Worm (Caenorhabditis elegans) whole organism, L3 larva: Measurements from ENCODE around the gene F14H3.12.

Experiments used
- R02D3.7 ChIP-seq: fragments of 150-350 bp; optimal IDR thresholded peaks from 2 replicates; lab custom pipeline; 2014; ENCODE audit warnings: missing biosample characterization, missing genetic modification characterization
- aly-2 ChIP-seq: fragments of 150-350 bp; optimal IDR thresholded peaks from 2 replicates; lab custom pipeline; 2014; ENCODE audit warnings: missing biosample characterization, missing genetic modification characterization
- ama-1 ChIP-seq: fragments of 150-350 bp; optimal IDR thresholded peaks from 2 replicates; lab custom pipeline; 2018
- ceh-16 ChIP-seq: sonication (generic microtip); optimal IDR thresholded peaks from 2 replicates; lab custom pipeline; 2017; ENCODE audit warnings: missing biosample characterization, missing genetic modification characterization
- ceh-82 ChIP-seq: fragments of 150-350 bp; optimal IDR thresholded peaks from 2 replicates; lab custom pipeline; 2014; ENCODE audit warnings: missing biosample characterization, missing genetic modification characterization
- ceh-9 ChIP-seq: sonication (generic microtip); optimal IDR thresholded peaks from 2 replicates; lab custom pipeline; 2018; ENCODE audit warnings: missing biosample characterization, missing genetic modification characterization
- daf-12 ChIP-seq: fragments of 150-350 bp; optimal IDR thresholded peaks from 2 replicates; lab custom pipeline; 2014; ENCODE audit warnings: missing biosample characterization, missing genetic modification reagents, missing genetic modification characterization
- egl-27 ChIP-seq: sonication (generic microtip); optimal IDR thresholded peaks from 4 replicates; lab custom pipeline; 2017; ENCODE audit warnings: missing biosample characterization, missing genetic modification reagents, missing genetic modification characterization
- egl-5 ChIP-seq: fragments of 150-350 bp; optimal IDR thresholded peaks from 2 replicates; lab custom pipeline; 2017; ENCODE audit warnings: missing biosample characterization, missing genetic modification reagents, missing genetic modification characterization, inconsistent platforms
- elt-1 ChIP-seq: fragments of 150-350 bp; optimal IDR thresholded peaks from 2 replicates; lab custom pipeline; 2014; ENCODE audit warnings: missing biosample characterization, missing genetic modification characterization
- elt-2 ChIP-seq: sonication (generic microtip); optimal IDR thresholded peaks from 2 replicates; lab custom pipeline; 2016; ENCODE audit warnings: missing genetic modification reagents, mild to moderate bottlenecking, missing genetic modification characterization, missing compliant biosample characterization
- elt-3 ChIP-seq, 3 experiments: fragments of 150-350 bp in 1 of 3; sonication (generic microtip) in 2 of 3; optimal IDR thresholded peaks; 2 replicates in 2 of 3; 4 replicates in 1 of 3; lab custom pipeline; 2014 to 2017; ENCODE audit warnings: missing biosample characterization in 3 of 3, missing genetic modification characterization in 3 of 3
- fkh-10 ChIP-seq: sonication (generic microtip); optimal IDR thresholded peaks from 2 replicates; lab custom pipeline; 2017; ENCODE audit warnings: missing biosample characterization, missing genetic modification reagents, missing genetic modification characterization
- fkh-2 ChIP-seq: fragments of 150-350 bp; optimal IDR thresholded peaks from 2 replicates; lab custom pipeline; 2014; ENCODE audit warnings: missing biosample characterization, missing genetic modification reagents, missing genetic modification characterization
- fos-1 ChIP-seq: fragments of 150-350 bp; optimal IDR thresholded peaks from 2 replicates; lab custom pipeline; 2014; ENCODE audit warnings: missing biosample characterization, missing genetic modification characterization
- hmg-11 ChIP-seq: sonication (generic microtip); optimal IDR thresholded peaks from 2 replicates; lab custom pipeline; 2016; ENCODE audit warnings: missing genetic modification characterization, missing compliant biosample characterization
- lin-15B ChIP-seq: fragments of 150-350 bp; optimal IDR thresholded peaks from 2 replicates; lab custom pipeline; 2014; ENCODE audit warnings: missing biosample characterization, missing genetic modification characterization
- lin-39 ChIP-seq: fragments of 150-350 bp; optimal IDR thresholded peaks from 2 replicates; lab custom pipeline; 2018; ENCODE audit warnings: missing biosample characterization, missing genetic modification reagents, missing genetic modification characterization
- mdl-1 ChIP-seq: fragments of 150-350 bp; optimal IDR thresholded peaks from 2 replicates; lab custom pipeline; 2014; ENCODE audit warnings: missing biosample characterization, missing genetic modification characterization
- nfya-1 ChIP-seq: sonication (generic microtip); optimal IDR thresholded peaks from 2 replicates; lab custom pipeline; 2017; ENCODE audit warnings: missing genetic modification characterization, mild to moderate bottlenecking, missing compliant biosample characterization, antibody characterized with exemption, moderate library complexity; ENCODE audit not compliant: insufficient read depth
- nhr-12 ChIP-seq: fragments of 150-350 bp; optimal IDR thresholded peaks from 2 replicates; lab custom pipeline; 2014; ENCODE audit warnings: missing biosample characterization, missing genetic modification characterization
- nhr-23 ChIP-seq: fragments of 150-350 bp; optimal IDR thresholded peaks from 2 replicates; lab custom pipeline; 2014; ENCODE audit warnings: missing biosample characterization, missing genetic modification reagents, missing genetic modification characterization
- nhr-237 ChIP-seq: fragments of 150-350 bp; optimal IDR thresholded peaks from 2 replicates; lab custom pipeline; 2014; ENCODE audit warnings: missing biosample characterization, missing genetic modification characterization
- nhr-25 ChIP-seq: sonication (generic microtip); optimal IDR thresholded peaks from 2 replicates; lab custom pipeline; 2017; ENCODE audit warnings: missing biosample characterization, missing genetic modification characterization
- nhr-28 ChIP-seq: fragments of 150-350 bp; optimal IDR thresholded peaks from 2 replicates; lab custom pipeline; 2014; ENCODE audit warnings: missing biosample characterization, missing genetic modification characterization
- nhr-43 ChIP-seq: sonication (generic microtip); optimal IDR thresholded peaks from 2 replicates; lab custom pipeline; 2016; ENCODE audit warnings: mild to moderate bottlenecking, missing genetic modification characterization, missing compliant biosample characterization; ENCODE audit not compliant: poor library complexity, severe bottlenecking
- nhr-67 ChIP-seq: fragments of 150-350 bp; optimal IDR thresholded peaks from 2 replicates; lab custom pipeline; 2014; ENCODE audit warnings: missing biosample characterization, missing genetic modification characterization
- nhr-76 ChIP-seq: fragments of 150-350 bp; sonication (generic microtip); optimal IDR thresholded peaks from 5 replicates; lab custom pipeline; 2014; ENCODE audit warnings: missing biosample characterization, missing genetic modification characterization
- nhr-77 ChIP-seq: fragments of 150-350 bp; optimal IDR thresholded peaks from 2 replicates; lab custom pipeline; 2014; ENCODE audit warnings: missing biosample characterization, missing genetic modification characterization
- pha-4 ChIP-seq: fragments of 150-350 bp; optimal IDR thresholded peaks from 2 replicates; lab custom pipeline; 2014; ENCODE audit warnings: missing biosample characterization, missing genetic modification reagents, missing genetic modification characterization
- pqm-1 ChIP-seq: fragments of 150-350 bp; optimal IDR thresholded peaks from 2 replicates; lab custom pipeline; 2017; ENCODE audit warnings: missing biosample characterization, missing genetic modification characterization, inconsistent platforms
- sea-2 ChIP-seq: fragments of 150-350 bp; sonication (generic microtip); optimal IDR thresholded peaks from 4 replicates; lab custom pipeline; 2014; ENCODE audit warnings: missing biosample characterization, missing genetic modification reagents, missing genetic modification characterization
- snpc-4 ChIP-seq: fragments of 150-350 bp; optimal IDR thresholded peaks from 2 replicates; lab custom pipeline; 2014; ENCODE audit warnings: missing biosample characterization, missing genetic modification characterization
- unc-39 ChIP-seq: sonication (generic microtip); optimal IDR thresholded peaks from 4 replicates; lab custom pipeline; 2017; ENCODE audit warnings: missing biosample characterization, missing genetic modification characterization
- zag-1 ChIP-seq: fragments of 150-350 bp; optimal IDR thresholded peaks from 2 replicates; lab custom pipeline; 2014; ENCODE audit warnings: missing biosample characterization, missing genetic modification characterization
- ztf-11 ChIP-seq: fragments of 150-350 bp; optimal IDR thresholded peaks from 2 replicates; lab custom pipeline; 2014; ENCODE audit warnings: missing biosample characterization, missing genetic modification characterization
- ztf-4 ChIP-seq: fragments of 150-350 bp; optimal IDR thresholded peaks from 2 replicates; lab custom pipeline; 2014; ENCODE audit warnings: missing biosample characterization, missing genetic modification characterization

Gene F14H3.12

DNA sequence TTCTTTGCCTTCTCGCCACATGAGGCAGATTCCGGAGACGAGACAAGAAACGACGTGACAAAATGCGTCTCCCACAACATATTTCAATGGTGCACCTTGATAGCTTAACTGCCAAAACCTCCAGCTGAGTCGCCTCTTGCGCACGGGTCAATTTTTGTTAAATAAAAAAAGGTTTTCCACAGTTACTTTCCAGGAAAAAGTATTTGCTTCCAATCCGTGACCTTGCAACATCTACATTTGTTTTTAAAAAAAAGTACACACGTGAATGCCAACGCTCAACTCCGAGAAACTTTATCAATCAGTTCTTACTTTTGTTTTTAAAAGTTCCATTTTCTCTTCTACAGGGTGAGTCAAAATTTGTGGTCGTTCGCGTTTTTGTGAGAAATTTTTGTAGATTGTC lies 19.2 kb upstream of the F14H3.12 start, which contains the start of gene F22B8.7:
TSS of gene F22B8.7 (plus strand) at position 301 of the 400 bp plus-strand sequence.
- TF ChIP-seq nhr-28 (no peak), elt-3 (tag; optimal IDR thresholded peaks at IDR 0.05; lab: Kevin White, UChicago) (no peak), nhr-237 (tag; lab: Kevin White, UChicago) (no peak), nfya-1 (tag; lab: Kevin White, UChicago) (no peak), lin-39 (tag; lab: Kevin White, UChicago) (no peak), nhr-23 (no peak), ztf-11 (tag; lab: Kevin White, UChicago) (no peak), R02D3.7 (tag; lab: Kevin White, UChicago) (no peak), mdl-1 (tag; lab: Kevin White, UChicago) (no peak), nhr-43 (tag; lab: Kevin White, UChicago) (no peak), snpc-4 (tag; lab: Kevin White, UChicago) (no peak), ceh-16 (tag; lab: Kevin White, UChicago) (no peak), ceh-82 (tag; lab: Kevin White, UChicago) (no peak), zag-1 (no peak), fos-1 (tag; lab: Kevin White, UChicago) (no peak), unc-39 (tag; lab: Kevin White, UChicago) (no peak)

DNA sequence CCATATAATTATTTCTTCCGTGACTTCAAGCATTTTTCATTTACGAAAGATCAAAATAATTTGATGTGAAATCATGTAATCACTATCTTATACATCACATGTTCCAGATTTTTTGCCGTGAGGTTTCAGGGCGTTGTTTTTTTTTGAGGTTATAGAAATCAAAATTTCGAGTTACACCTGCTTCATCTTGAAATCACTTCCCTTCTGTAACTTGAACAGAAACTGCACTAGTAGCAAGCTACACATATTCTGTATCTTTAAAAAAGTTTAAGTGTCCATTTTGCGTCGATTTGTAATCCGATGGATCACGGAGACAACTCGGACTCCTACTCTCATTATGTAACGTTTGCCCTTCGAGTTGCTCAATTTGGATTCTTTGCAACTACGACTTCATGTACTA lies 15.6 kb upstream of the F14H3.12 start, which contains the start of gene F22B8.3:
TSS of gene F22B8.3 (plus strand) at position 301 of the 400 bp plus-strand sequence.
- TF ChIP-seq ceh-9 (tag; lab: Kevin White, UChicago) = no peak
- no peak for TF ChIP-seq fkh-2 (tag; lab: Kevin White, UChicago)
- no peak for TF ChIP-seq nhr-77 (tag; lab: Kevin White, UChicago)
- no peak for TF ChIP-seq nhr-237 (tag; lab: Kevin White, UChicago)
- TF ChIP-seq ceh-82 (tag; lab: Kevin White, UChicago) = no peak
- TF ChIP-seq nhr-25 (tag; lab: Kevin White, UChicago) = no peak
- TF ChIP-seq lin-15B (tag; lab: Kevin White, UChicago) = no peak
- TF ChIP-seq elt-2 (tag; lab: Kevin White, UChicago) = no peak
- TF ChIP-seq ama-1 (lab: Kevin White, UChicago) = no peak
- no peak for TF ChIP-seq nhr-67 (tag; lab: Kevin White, UChicago)
- no peak for TF ChIP-seq daf-12 (tag; lab: Kevin White, UChicago)
- no peak for TF ChIP-seq nhr-76
- TF ChIP-seq aly-2 (tag; lab: Kevin White, UChicago) = no peak
- TF ChIP-seq elt-1 = no peak
- TF ChIP-seq fkh-10 (GFP tag; lab: Kevin White, UChicago) = no peak
- TF ChIP-seq ztf-4 (tag; lab: Kevin White, UChicago) = no peak

DNA sequence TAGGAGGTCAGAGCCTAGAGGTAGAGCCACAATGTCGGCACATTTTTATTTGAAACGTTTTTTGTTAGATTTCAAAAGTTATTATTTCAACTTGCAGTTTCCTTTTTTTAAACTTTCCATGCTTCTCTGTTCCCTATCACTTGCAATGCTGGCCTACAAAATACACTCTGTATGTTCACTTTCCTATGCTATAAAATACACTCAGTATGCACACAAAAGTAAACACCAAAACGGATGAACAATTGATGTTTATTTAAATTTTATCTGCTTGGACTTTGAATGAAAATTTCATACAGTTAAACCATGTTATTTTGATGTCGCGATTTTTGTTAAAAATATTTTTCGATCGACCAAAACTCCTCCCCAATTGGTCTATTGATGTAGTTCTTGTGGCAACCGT lies 5.6 kb upstream of the F14H3.12 start:
- TF ChIP-seq elt-1 (no peak), hmg-11 (tag; lab: Kevin White, UChicago) (no peak), sea-2 (GFP tag; lab: Kevin White, UChicago) (no peak), mdl-1 (tag; lab: Kevin White, UChicago) (no peak), nfya-1 (tag; lab: Kevin White, UChicago) (no peak), pqm-1 (peak; percentile 68), ceh-82 (tag; lab: Kevin White, UChicago) (no peak), nhr-28 (no peak), nhr-77 (tag; lab: Kevin White, UChicago) (no peak), nhr-43 (tag; lab: Kevin White, UChicago) (no peak), ama-1 (lab: Kevin White, UChicago) (no peak), pha-4 (tag; lab: Kevin White, UChicago) (peak; percentile 44), ztf-4 (tag; lab: Kevin White, UChicago) (no peak), elt-3 (tag; optimal IDR thresholded peaks at IDR 0.05; lab: Kevin White, UChicago) (no peak), daf-12 (tag; lab: Kevin White, UChicago) (no peak), nhr-25 (tag; lab: Kevin White, UChicago) (no peak), ztf-11 (tag; lab: Kevin White, UChicago) (no peak), egl-27 (tag; lab: Kevin White, UChicago) (no peak), egl-5 (no peak), nhr-12 (tag; lab: Kevin White, UChicago) (no peak), fos-1 (tag; lab: Kevin White, UChicago) (no peak), snpc-4 (tag; lab: Kevin White, UChicago) (no peak), elt-2 (tag; lab: Kevin White, UChicago) (peak; percentile 18)
